Worm (Caenorhabditis elegans): ENCODE measurements around the gene grl-5.

- TF ChIP-seq ceh-36 (tag; optimal IDR thresholded peaks at IDR 0.05): no peak
- TF ChIP-seq ama-1 (optimal IDR thresholded peaks at IDR 0.05): no peak
- no peak for TF ChIP-seq tra-4 (tag; optimal IDR thresholded peaks at IDR 0.05)
- TF ChIP-seq hnd-1 (tag; optimal IDR thresholded peaks at IDR 0.05): no peak
- no peak for TF ChIP-seq hmg-4 (GFP tag; optimal IDR thresholded peaks at IDR 0.05)
- no peak for TF ChIP-seq tbx-11 (GFP tag; IDR thresholded peaks at IDR 0.05)
- TF ChIP-seq ceh-13 (GFP tag; optimal IDR thresholded peaks at IDR 0.05): no peak
- no peak for TF ChIP-seq tbx-37 (GFP tag; conservative IDR thresholded peaks at IDR 0.05)
- no peak for TF ChIP-seq B0310.2 (tag; optimal IDR thresholded peaks at IDR 0.05)
- no peak for TF ChIP-seq flt-1 (GFP tag; IDR thresholded peaks at IDR 0.05)
- no peak for TF ChIP-seq pes-1 (GFP tag; IDR thresholded peaks at IDR 0.05)
- no peak for TF ChIP-seq sea-1 (GFP tag; conservative IDR thresholded peaks at IDR 0.05)
These were observed 41.5 kb downstream of the grl-5 start for ce11 chrV:4372986-4373385.

All from whole organism, early embryonic.